Worm (Caenorhabditis elegans) whole organism, L3 larva: ENCODE data around the gene ZK616.5.

ENCODE experiments used
- ama-1 ChIP-seq: fragments of 150-350 bp; optimal IDR thresholded peaks from 2 replicates; lab custom pipeline; 2018
- elt-2 ChIP-seq: sonication (generic microtip); optimal IDR thresholded peaks from 2 replicates; lab custom pipeline; 2016; ENCODE audit warnings: missing genetic modification reagents, mild to moderate bottlenecking, missing genetic modification characterization, missing compliant biosample characterization
- lin-39 ChIP-seq: fragments of 150-350 bp; optimal IDR thresholded peaks from 2 replicates; lab custom pipeline; 2018; ENCODE audit warnings: missing biosample characterization, missing genetic modification reagents, missing genetic modification characterization
- pha-4 ChIP-seq: fragments of 150-350 bp; optimal IDR thresholded peaks from 2 replicates; lab custom pipeline; 2014; ENCODE audit warnings: missing biosample characterization, missing genetic modification reagents, missing genetic modification characterization
- skn-1 ChIP-seq: fragments of 150-350 bp; optimal IDR thresholded peaks from 2 replicates; lab custom pipeline; 2014; ENCODE audit warnings: missing biosample characterization, missing genetic modification characterization
- snpc-4 ChIP-seq: fragments of 150-350 bp; optimal IDR thresholded peaks from 2 replicates; lab custom pipeline; 2014; ENCODE audit warnings: missing biosample characterization, missing genetic modification characterization
- unc-62 ChIP-seq: fragments of 150-350 bp; sonication (generic microtip); optimal IDR thresholded peaks from 4 replicates; lab custom pipeline; 2014; ENCODE audit warnings: missing biosample characterization, missing genetic modification reagents, missing genetic modification characterization

DNA sequence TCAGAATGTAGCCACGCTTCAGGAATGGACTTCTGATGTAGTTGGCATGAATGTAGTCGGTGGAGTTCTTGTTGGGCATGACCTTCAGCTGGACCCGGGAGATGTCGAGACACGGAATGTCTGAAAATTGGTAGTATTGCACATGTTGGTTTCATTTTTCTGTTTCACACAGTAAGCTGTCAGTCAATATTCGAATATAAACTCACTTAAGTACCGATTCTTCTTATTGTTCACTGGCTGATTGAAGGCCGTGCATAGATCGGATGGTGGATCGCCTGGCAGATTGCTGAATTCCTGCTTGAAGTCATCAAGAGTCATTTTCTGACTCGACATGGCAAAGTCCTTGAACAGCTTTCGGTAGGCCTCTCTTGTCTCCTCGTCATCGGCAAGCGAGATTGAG, 17.4 kb downstream of the ZK616.5 start:
- TF ChIP-seq pha-4 (tag; lab: Kevin White, UChicago) (no peak), ama-1 (lab: Kevin White, UChicago) (no peak), snpc-4 (tag; lab: Kevin White, UChicago) (no peak), unc-62 (GFP tag; lab: Kevin White, UChicago) (no peak), lin-39 (no peak), elt-2 (tag; lab: Kevin White, UChicago) (no peak), skn-1 (tag; lab: Kevin White, UChicago) (no peak)
